Worm (Caenorhabditis elegans) whole organism, mixed stage, embryonic: ENCODE measurements around the gene H01G02.4.

Experiments used
- elt-1 ChIP-seq: sonication (generic microtip); optimal IDR thresholded peaks from 2 replicates; lab custom pipeline; 2017; ENCODE audit warnings: missing genetic modification characterization, mild to moderate bottlenecking, missing compliant biosample characterization, antibody characterized with exemption, moderate library complexity, borderline replicate concordance; ENCODE audit not compliant: insufficient read depth
- elt-3 ChIP-seq: fragments of 150-350 bp; optimal IDR thresholded peaks from 2 replicates; lab custom pipeline; 2014; ENCODE audit warnings: missing biosample characterization, missing genetic modification characterization
- lin-13 ChIP-seq: fragments of 150-350 bp; optimal IDR thresholded peaks from 2 replicates; lab custom pipeline; 2014; ENCODE audit warnings: missing biosample characterization, missing genetic modification characterization
- unc-62 ChIP-seq: fragments of 150-350 bp; optimal IDR thresholded peaks from 2 replicates; lab custom pipeline; 2014; ENCODE audit warnings: missing biosample characterization, missing genetic modification reagents, missing genetic modification characterization

- TF ChIP-seq lin-13 (tag; lab: Kevin White, UChicago) (no peak), elt-1 (tag; lab: Kevin White, UChicago) (no peak), unc-62 (peak; percentile 16), elt-3 (no peak)
These were observed 37.4 kb downstream of the H01G02.4 start for ce11 chrIV:11765507-11765906.
